Fruit fly (Drosophila melanogaster) whole organism, pupa: Measurements from ENCODE around the gene LysB.

Experiments used
- CG10348 ChIP-seq: fragments of 200-800 bp; sonication (Bioruptor generic); IDR thresholded peaks from 2 replicates; pipeline ENCODE4 v1.3.6; 2022; ENCODE audit warnings: missing biosample characterization, missing genetic modification characterization
- rn ChIP-seq: fragments of 200-800 bp; sonication (Bioruptor generic); IDR thresholded peaks from 2 replicates; pipeline ENCODE4 v1.3.6; 2022; ENCODE audit warnings: missing biosample characterization, missing genetic modification characterization

DNA sequence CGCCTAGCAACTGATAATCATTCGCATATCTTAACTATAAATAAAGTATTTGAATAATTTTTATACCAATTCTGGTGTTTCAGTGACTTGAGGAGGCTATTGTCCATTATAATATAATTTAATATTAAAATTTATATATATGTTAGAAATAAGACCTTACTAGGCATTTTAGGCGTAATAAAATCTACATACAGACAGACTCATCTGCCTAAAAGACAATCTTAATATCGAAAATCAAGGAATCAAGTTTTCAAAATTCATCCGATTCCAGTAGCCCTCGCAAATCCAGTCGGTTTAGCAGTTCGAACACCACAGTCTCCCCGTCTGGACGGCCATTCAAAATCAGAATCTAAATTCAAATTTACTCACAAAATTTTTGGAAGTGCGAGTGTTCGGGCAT lies 44.5 kb downstream of the LysB start, which contains the start of the genes CG9130 and CG9133:
- TF ChIP-seq CG10348 (GFP tag; lab: Robert Waterston, UW) (no peak), rn (GFP tag; lab: Robert Waterston, UW) (no peak)
